Fruit fly (Drosophila melanogaster): ENCODE measurements around the gene Hmt4-20.

- TF ChIP-seq CG8478 (optimal IDR thresholded peaks at IDR 0.05): no peak
- TF ChIP-seq CTCF (optimal IDR thresholded peaks at IDR 0.05): peak; percentile 42 to 62
These were observed at the start of gene Hmt4-20, which contains the start of gene SkpA for dm6 chrX:655492-656379.
